Fruit fly (Drosophila melanogaster) whole organism, embryonic: ENCODE data around the gene CG13131.
A peak's percentile ranks its signal among the peaks of the same experiment; 100 is the strongest.

Experiments
- Atf-2 ChIP-seq: fragments of 200-800 bp; sonication (Bioruptor generic); optimal IDR thresholded peaks from 2 replicates; lab custom pipeline; 2016; ENCODE audit warnings: missing biosample characterization, missing genetic modification characterization
- Awh ChIP-seq: fragments of 200-800 bp; sonication (Bioruptor generic); IDR thresholded peaks from 2 replicates; pipeline ENCODE4, ENCODE4 v1.3.6; 2022; ENCODE audit warnings: missing biosample characterization, missing genetic modification characterization
- Bgb ChIP-seq: fragments of 200-800 bp; sonication (Bioruptor generic); IDR thresholded peaks from 2 replicates; pipeline ENCODE4 v1.3.6; 2022; ENCODE audit warnings: missing biosample characterization, missing genetic modification characterization; ENCODE audit not compliant: partially characterized antibody
- CG11398 ChIP-seq: fragments of 200-800 bp; sonication (Bioruptor generic); optimal IDR thresholded peaks from 2 replicates; lab custom pipeline; 2016; ENCODE audit warnings: missing biosample characterization, missing genetic modification characterization
- CG17186 ChIP-seq: fragments of 200-800 bp; sonication (Bioruptor generic); optimal IDR thresholded peaks from 3 replicates; lab custom pipeline; 2017; ENCODE audit warnings: missing biosample characterization, missing genetic modification reagents, missing genetic modification characterization
- CG17802 ChIP-seq: fragments of 200-800 bp; sonication (Bioruptor generic); optimal IDR thresholded peaks from 2 replicates; lab custom pipeline; 2018; ENCODE audit warnings: missing biosample characterization, mild to moderate bottlenecking, missing genetic modification characterization, moderate library complexity
- CG2116 ChIP-seq: fragments of 200-800 bp; sonication (Bioruptor generic); optimal IDR thresholded peaks from 3 replicates; lab custom pipeline; 2018; ENCODE audit warnings: missing biosample characterization, mild to moderate bottlenecking, missing genetic modification characterization
- CG2120 ChIP-seq: fragments of 200-800 bp; sonication (Bioruptor generic); optimal IDR thresholded peaks from 3 replicates; lab custom pipeline; 2016; ENCODE audit warnings: missing biosample characterization, missing genetic modification characterization
- CG2875 ChIP-seq: fragments of 200-800 bp; sonication (Bioruptor generic); optimal IDR thresholded peaks from 2 replicates; lab custom pipeline; 2017; ENCODE audit warnings: missing biosample characterization, mild to moderate bottlenecking, missing genetic modification characterization, missing genetic modification reagents
- CG31365 ChIP-seq: fragments of 200-800 bp; sonication (Bioruptor generic); optimal IDR thresholded peaks from 2 replicates; lab custom pipeline; 2018; ENCODE audit warnings: missing biosample characterization, mild to moderate bottlenecking, missing genetic modification characterization
- CG4854 ChIP-seq: fragments of 200-800 bp; sonication (Bioruptor generic); optimal IDR thresholded peaks from 2 replicates; lab custom pipeline; 2016; ENCODE audit warnings: missing biosample characterization, missing genetic modification characterization, inconsistent platforms
- CG6175 ChIP-seq: fragments of 200-800 bp; sonication (Bioruptor generic); IDR thresholded peaks from 3 replicates; pipeline ENCODE4 v1.3.6; 2022; ENCODE audit warnings: missing biosample characterization, missing genetic modification characterization
- CG7963 ChIP-seq: fragments of 200-800 bp; sonication (Bioruptor generic); IDR thresholded peaks from 3 replicates; pipeline ENCODE4 v1.3.6; 2022; ENCODE audit warnings: missing biosample characterization, missing genetic modification characterization; ENCODE audit not compliant: partially characterized antibody
- CG8290 ChIP-seq, 3 experiments: fragments of 200-800 bp; sonication (Bioruptor generic); optimal IDR thresholded peaks; 2 replicates each; lab custom pipeline; 2016 to 2019; ENCODE audit warnings: missing biosample characterization in 3 of 3, missing genetic modification characterization in 3 of 3, mild to moderate bottlenecking in 2 of 3, moderate library complexity in 1 of 3
- Dip2 ChIP-seq: fragments of 200-800 bp; sonication (Bioruptor generic); IDR thresholded peaks from 2 replicates; pipeline ENCODE4 v1.3.6; 2022; ENCODE audit warnings: missing biosample characterization, missing genetic modification characterization
- Dip3 ChIP-seq: fragments of 200-800 bp; sonication (Bioruptor generic); optimal IDR thresholded peaks from 3 replicates; lab custom pipeline; 2016; ENCODE audit warnings: missing biosample characterization, missing genetic modification characterization
- Doc2 ChIP-seq: fragments of 200-800 bp; sonication (Bioruptor generic); IDR thresholded peaks from 2 replicates; pipeline ENCODE4 v1.3.6; 2022; ENCODE audit warnings: missing biosample characterization, missing genetic modification characterization
- Dp ChIP-seq: fragments of 200-800 bp; sonication (Bioruptor generic); optimal IDR thresholded peaks from 2 replicates; lab custom pipeline; 2018; ENCODE audit warnings: missing biosample characterization, mild to moderate bottlenecking, missing genetic modification characterization, moderate library complexity
- Ets65A ChIP-seq: fragments of 200-800 bp; sonication (Bioruptor generic); peaks from one replicate; lab custom pipeline; 2016; ENCODE audit warnings: missing biosample characterization, missing genetic modification characterization
- GATAe ChIP-seq: fragments of 200-800 bp; sonication (Bioruptor generic); conservative IDR thresholded peaks from 2 replicates; pipeline ENCODE4 v1.3.6; 2022; ENCODE audit warnings: missing biosample characterization, missing genetic modification characterization
- HLH3B ChIP-seq: fragments of 200-800 bp; sonication (Bioruptor generic); IDR thresholded peaks from 2 replicates; pipeline ENCODE4 v1.3.6; 2022; ENCODE audit warnings: missing biosample characterization, missing genetic modification characterization
- HLH4C ChIP-seq: fragments of 200-800 bp; sonication (Bioruptor generic); IDR thresholded peaks from 3 replicates; pipeline ENCODE4 v1.3.6; 2022; ENCODE audit warnings: missing biosample characterization, missing genetic modification characterization; ENCODE audit not compliant: partially characterized antibody
- Jarid2 ChIP-seq: fragments of 200-800 bp; sonication (Bioruptor generic); optimal IDR thresholded peaks from 3 replicates; lab custom pipeline; 2017; ENCODE audit warnings: mild to moderate bottlenecking, missing biosample characterization, missing genetic modification reagents, missing genetic modification characterization
- Kr ChIP-seq: fragments of 200-800 bp; sonication (Bioruptor generic); optimal IDR thresholded peaks from 2 replicates; lab custom pipeline; 2017; ENCODE audit warnings: missing biosample characterization, mild to moderate bottlenecking, missing genetic modification characterization
- Nf-YB ChIP-seq: fragments of 200-800 bp; sonication (Bioruptor generic); optimal IDR thresholded peaks from 3 replicates; lab custom pipeline; 2019; ENCODE audit warnings: missing biosample characterization, mild to moderate bottlenecking, missing genetic modification characterization, moderate library complexity
- Opbp ChIP-seq: fragments of 200-800 bp; sonication (Bioruptor generic); IDR thresholded peaks from 3 replicates; pipeline ENCODE4 v1.3.6; 2022; ENCODE audit warnings: missing biosample characterization, missing genetic modification characterization; ENCODE audit not compliant: partially characterized antibody
- Poxn ChIP-seq: fragments of 200-800 bp; sonication (Bioruptor generic); IDR thresholded peaks from 2 replicates; pipeline ENCODE4 v1.3.6; 2022; ENCODE audit warnings: missing biosample characterization, missing genetic modification characterization
- ato ChIP-seq: fragments of 200-800 bp; sonication (Bioruptor generic); IDR thresholded peaks from 2 replicates; pipeline ENCODE4 v1.3.6; 2022; ENCODE audit warnings: missing biosample characterization, missing genetic modification characterization; ENCODE audit not compliant: partially characterized antibody
- bbx ChIP-seq: fragments of 200-800 bp; sonication (Bioruptor generic); IDR thresholded peaks from 2 replicates; pipeline ENCODE4 v1.3.6; 2022; ENCODE audit warnings: missing biosample characterization, missing genetic modification characterization; ENCODE audit not compliant: partially characterized antibody
- cato ChIP-seq: fragments of 200-800 bp; sonication (Bioruptor generic); optimal IDR thresholded peaks from 2 replicates; lab custom pipeline; 2016; ENCODE audit warnings: missing biosample characterization, missing genetic modification characterization, borderline replicate concordance
- chinmo ChIP-seq: fragments of 200-800 bp; sonication (Bioruptor generic); IDR thresholded peaks from 4 replicates; pipeline ENCODE4 v1.3.6; 2022; ENCODE audit warnings: missing biosample characterization, missing genetic modification characterization; ENCODE audit not compliant: partially characterized antibody
- ci ChIP-seq: fragments of 200-800 bp; sonication (Bioruptor generic); IDR thresholded peaks from 3 replicates; pipeline ENCODE4 v1.3.6; 2022; ENCODE audit warnings: missing biosample characterization, missing genetic modification characterization
- croc ChIP-seq: fragments of 200-800 bp; sonication (Bioruptor generic); conservative IDR thresholded peaks from 3 replicates; pipeline ENCODE4 v1.3.6; 2022; ENCODE audit warnings: missing biosample characterization, missing genetic modification characterization
- dan ChIP-seq: fragments of 200-800 bp; sonication (Bioruptor generic); IDR thresholded peaks from 2 replicates; pipeline ENCODE4 v1.3.6; 2022; ENCODE audit warnings: missing biosample characterization, missing genetic modification characterization
- dmrt11E ChIP-seq: fragments of 200-800 bp; sonication (Bioruptor generic); optimal IDR thresholded peaks from 3 replicates; lab custom pipeline; 2018; ENCODE audit warnings: missing biosample characterization, mild to moderate bottlenecking, missing genetic modification characterization, moderate library complexity
- en ChIP-seq: fragments of 200-800 bp; sonication (Bioruptor generic); optimal IDR thresholded peaks from 2 replicates; lab custom pipeline; 2016; ENCODE audit warnings: missing biosample characterization, missing genetic modification characterization
- ham ChIP-seq: fragments of 200-800 bp; sonication (Bioruptor generic); IDR thresholded peaks from 2 replicates; pipeline ENCODE4 v1.3.6; 2022; ENCODE audit warnings: missing biosample characterization, missing genetic modification characterization
- inv ChIP-seq: fragments of 200-800 bp; sonication (Bioruptor generic); IDR thresholded peaks from 2 replicates; pipeline ENCODE4 v1.3.6; 2022; ENCODE audit warnings: missing biosample characterization, missing genetic modification characterization; ENCODE audit not compliant: partially characterized antibody
- kay ChIP-seq: fragments of 200-800 bp; sonication (Bioruptor generic); optimal IDR thresholded peaks from 2 replicates; lab custom pipeline; 2016; ENCODE audit warnings: missing biosample characterization, missing genetic modification characterization
- klu ChIP-seq: fragments of 200-800 bp; sonication (Bioruptor generic); IDR thresholded peaks from 2 replicates; pipeline ENCODE4 v1.3.6; 2022; ENCODE audit warnings: missing biosample characterization, missing genetic modification characterization
- knrl ChIP-seq: fragments of 200-800 bp; sonication (Bioruptor generic); IDR thresholded peaks from 3 replicates; pipeline ENCODE4 v1.3.6; 2022; ENCODE audit warnings: missing biosample characterization, missing genetic modification characterization; ENCODE audit not compliant: partially characterized antibody
- mld ChIP-seq: fragments of 200-800 bp; sonication (Bioruptor generic); IDR thresholded peaks from 3 replicates; pipeline ENCODE4 v1.3.6; 2022; ENCODE audit warnings: missing biosample characterization, missing genetic modification characterization; ENCODE audit not compliant: partially characterized antibody
- nerfin-2 ChIP-seq: fragments of 200-800 bp; sonication (Bioruptor generic); IDR thresholded peaks from 2 replicates; pipeline ENCODE4 v1.3.6; 2022; ENCODE audit warnings: missing biosample characterization, missing genetic modification characterization; ENCODE audit not compliant: partially characterized antibody
- oc ChIP-seq: fragments of 200-800 bp; sonication (Bioruptor generic); optimal IDR thresholded peaks from 2 replicates; lab custom pipeline; 2018; ENCODE audit warnings: missing biosample characterization, mild to moderate bottlenecking, missing genetic modification characterization, moderate library complexity
- pan ChIP-seq, 4 experiments: fragments of >200 bp in 3 of 4; fragments of 200-800 bp in 1 of 4; sonication (Bioruptor generic) in 1 of 4; optimal IDR thresholded peaks in 3 of 4; IDR thresholded peaks in 1 of 4; 2 replicates each; pipeline versions ENCODE4 v1.3.6 to Lab custom; 2017 to 2022; ENCODE audit warnings: missing biosample characterization in 2 of 4, missing genetic modification characterization in 2 of 4, mixed read lengths in 1 of 4
- tna ChIP-seq: fragments of 200-800 bp; sonication (Bioruptor generic); IDR thresholded peaks from 2 replicates; pipeline ENCODE4 v1.3.6; 2022; ENCODE audit warnings: missing biosample characterization, missing genetic modification characterization; ENCODE audit not compliant: partially characterized antibody
- vnd ChIP-seq: fragments of 200-800 bp; sonication (Bioruptor generic); IDR thresholded peaks from 3 replicates; pipeline ENCODE4 v1.3.6; 2022; ENCODE audit warnings: missing biosample characterization, missing genetic modification characterization; ENCODE audit not compliant: partially characterized antibody
- yki ChIP-seq: fragments of >200 bp; optimal IDR thresholded peaks from 3 replicates; lab custom pipeline; 2018

Gene CG13131

DNA sequence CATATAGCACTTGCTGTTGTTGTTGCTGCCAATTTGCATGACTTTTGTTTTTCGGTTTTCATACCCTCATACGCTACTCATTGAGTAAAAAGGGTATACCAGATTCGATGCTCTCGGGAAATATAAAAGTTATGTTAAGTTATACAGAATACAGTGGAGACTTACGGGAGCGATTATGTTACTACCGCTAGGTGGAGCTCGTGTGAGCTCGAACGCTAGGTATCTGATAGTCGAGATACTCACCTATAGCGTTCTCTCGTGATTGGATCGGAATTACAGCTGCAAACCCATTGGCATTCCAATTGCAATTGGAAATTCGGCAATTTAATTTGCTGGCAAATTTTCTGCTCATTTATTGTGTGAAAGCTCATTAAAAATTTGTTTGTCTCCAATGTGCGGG lies 16.1 kb upstream of the CG13131 start (continued):
- TF ChIP-seq HLH3B (GFP tag; lab: Robert Waterston, UW): no peak
- TF ChIP-seq CG4854 (GFP tag; lab: Kevin White, UChicago): no peak
- TF ChIP-seq CG7963 (GFP tag; lab: Robert Waterston, UW): peak; percentile 89
- peak; percentile 95 for TF ChIP-seq nerfin-2 (GFP tag; lab: Robert Waterston, UW)
- TF ChIP-seq mld (GFP tag; lab: Robert Waterston, UW): peak; percentile 89
- TF ChIP-seq yki: no peak
- TF ChIP-seq kay (GFP tag; lab: Kevin White, UChicago): no peak
- TF ChIP-seq vnd (GFP tag; lab: Robert Waterston, UW): peak; percentile 80
- TF ChIP-seq CG17802 (tag; lab: Kevin White, UChicago): no peak
- no peak for TF ChIP-seq Kr (GFP tag; lab: Kevin White, UChicago)
- no peak for TF ChIP-seq CG17186
- TF ChIP-seq ato (GFP tag; lab: Robert Waterston, UW): peak; percentile 81
- TF ChIP-seq knrl: peak; percentile 43; the same call in 1 of the 3 replicates
- peak; percentile 20; the same call in 1 of the 2 replicates for TF ChIP-seq inv (GFP tag; lab: Robert Waterston, UW)
- no peak for TF ChIP-seq CG6175 (GFP tag; lab: Robert Waterston, UW)
- no peak for TF ChIP-seq dan (GFP tag; lab: Robert Waterston, UW)
- TF ChIP-seq HLH4C (GFP tag; lab: Robert Waterston, UW): peak; percentile 95
- no peak for TF ChIP-seq CG2120 (GFP tag; lab: Kevin White, UChicago)
- TF ChIP-seq en: no peak

DNA sequence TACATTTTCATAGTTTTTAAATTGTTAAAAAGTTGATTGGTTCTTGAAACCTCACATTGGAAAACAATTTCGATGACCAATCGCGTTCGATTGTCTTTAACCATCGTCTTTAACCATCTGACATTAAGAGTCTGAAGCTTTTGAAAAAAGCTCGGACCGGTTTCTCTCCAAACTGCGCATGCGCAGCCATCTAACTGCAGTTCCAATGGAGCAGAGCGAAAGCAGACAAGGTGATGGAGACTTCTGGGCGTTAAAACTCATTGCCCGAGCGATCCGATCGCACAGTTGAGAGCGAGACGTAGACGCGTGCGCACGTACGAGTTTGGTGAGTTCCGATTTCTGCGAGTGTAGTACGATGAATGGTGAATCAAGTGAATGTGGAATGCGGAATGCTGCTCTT lies 15.2 kb upstream of the CG13131 start, which contains the start of gene obst-B:
TSS of gene obst-B (plus strand) at position 276 of the 400 bp plus-strand sequence.
- peak; percentile 49 for TF ChIP-seq Ets65A
- no peak for TF ChIP-seq Dp (GFP tag; lab: Kevin White, UChicago)
- TF ChIP-seq klu: no peak
- peak; percentile 26 for TF ChIP-seq Jarid2 (GFP tag; lab: Kevin White, UChicago)
- TF ChIP-seq ci (GFP tag; lab: Robert Waterston, UW): peak; percentile 29; the same call in 1 of the 3 replicates
- TF ChIP-seq CG2875 (GFP tag; lab: Kevin White, UChicago): no peak
- TF ChIP-seq Dip2: no peak
- 0 out of 2 replicates have a peak, but pooled peaks have one; percentile 21 for TF ChIP-seq Bgb (GFP tag; lab: Robert Waterston, UW)
- no peak for TF ChIP-seq croc (GFP tag; lab: Robert Waterston, UW)
- TF ChIP-seq bbx: peak; percentile 45; the same call in 1 of the 2 replicates
- TF ChIP-seq Opbp: peak; percentile 29; the same call in 1 of the 3 replicates
- TF ChIP-seq CG17802 (tag; lab: Kevin White, UChicago): no peak
- TF ChIP-seq tna (GFP tag; lab: Robert Waterston, UW): peak; percentile 64
- TF ChIP-seq CG8290 (GFP tag; optimal IDR thresholded peaks at IDR 0.05; lab: Kevin White, UChicago): no peak
- TF ChIP-seq CG8290 (tag; optimal IDR thresholded peaks at IDR 0.05; lab: Kevin White, UChicago): no peak
- no peak for TF ChIP-seq Awh (GFP tag; lab: Robert Waterston, UW)
- TF ChIP-seq CG31365 (tag; lab: Kevin White, UChicago): no peak
- no peak for TF ChIP-seq Doc2 (GFP tag; lab: Robert Waterston, UW)
- no peak for TF ChIP-seq Atf-2
- no peak for TF ChIP-seq CG11398
- no peak for TF ChIP-seq dmrt11E (tag; lab: Kevin White, UChicago)
- peak; percentile 97 for TF ChIP-seq chinmo (GFP tag; lab: Robert Waterston, UW)
- no peak for TF ChIP-seq pan (optimal IDR thresholded peaks at IDR 0.05; lab: Kevin White, UChicago)
- peak in 1 of 2 experiments; percentile 23 for TF ChIP-seq pan (GFP tag; optimal IDR thresholded peaks at IDR 0.05 in 1 of 2, IDR thresholded peaks at IDR 0.05 in 1 of 2)
- TF ChIP-seq Dip3: no peak
- no peak for TF ChIP-seq cato (GFP tag; lab: Kevin White, UChicago)
- no peak for TF ChIP-seq CG2116 (GFP tag; lab: Kevin White, UChicago)
- TF ChIP-seq GATAe (GFP tag; lab: Robert Waterston, UW): no peak
- no peak for TF ChIP-seq Poxn
- no peak for TF ChIP-seq oc (tag; lab: Kevin White, UChicago)
- no peak for TF ChIP-seq ham (GFP tag; lab: Robert Waterston, UW)
- TF ChIP-seq Nf-YB: peak; percentile 85
